Fruit fly (Drosophila melanogaster) whole organism, embryonic: ENCODE measurements around the gene CG34307.

Source experiments
- Abd-B ChIP-seq: fragments of 200-800 bp; sonication (Bioruptor generic); optimal IDR thresholded peaks from 2 replicates; lab custom pipeline; 2018; ENCODE audit warnings: missing biosample characterization, mild to moderate bottlenecking, missing genetic modification characterization, moderate library complexity
- Asciz ChIP-seq: fragments of 200-800 bp; sonication (Bioruptor generic); optimal IDR thresholded peaks from 2 replicates; lab custom pipeline; 2017; ENCODE audit warnings: missing biosample characterization, mild to moderate bottlenecking, missing genetic modification characterization, missing genetic modification reagents
- Atf-2 ChIP-seq: fragments of 200-800 bp; sonication (Bioruptor generic); optimal IDR thresholded peaks from 2 replicates; lab custom pipeline; 2016; ENCODE audit warnings: missing biosample characterization, missing genetic modification characterization
- Bteb2 ChIP-seq: fragments of 200-800 bp; sonication (Bioruptor generic); optimal IDR thresholded peaks from 2 replicates; lab custom pipeline; 2016; ENCODE audit warnings: missing biosample characterization, missing genetic modification characterization
- CG12391 ChIP-seq: fragments of 200-800 bp; sonication (Bioruptor generic); optimal IDR thresholded peaks from 3 replicates; lab custom pipeline; 2018; ENCODE audit warnings: missing biosample characterization, mild to moderate bottlenecking, missing genetic modification characterization, moderate library complexity
- CG12744 ChIP-seq: fragments of 200-800 bp; sonication (Bioruptor generic); optimal IDR thresholded peaks from 2 replicates; lab custom pipeline; 2016; ENCODE audit warnings: missing biosample characterization, missing genetic modification characterization
- CG13424 ChIP-seq: fragments of 200-800 bp; sonication (Bioruptor generic); optimal IDR thresholded peaks from 2 replicates; lab custom pipeline; 2019; ENCODE audit warnings: missing biosample characterization, mild to moderate bottlenecking, missing genetic modification characterization, moderate library complexity
- CG13775 ChIP-seq: fragments of 200-800 bp; sonication (Bioruptor generic); optimal IDR thresholded peaks from 3 replicates; lab custom pipeline; 2017; ENCODE audit warnings: missing biosample characterization, mild to moderate bottlenecking, missing genetic modification characterization
- CG14667 ChIP-seq: fragments of 200-800 bp; sonication (Bioruptor generic); IDR thresholded peaks from 2 replicates; pipeline ENCODE4 v1.3.6; 2022; ENCODE audit warnings: missing biosample characterization, missing genetic modification characterization
- CG18619 ChIP-seq: fragments of 200-800 bp; sonication (Bioruptor generic); optimal IDR thresholded peaks from 3 replicates; lab custom pipeline; 2017; ENCODE audit warnings: missing biosample characterization, mild to moderate bottlenecking, missing genetic modification characterization
- CG2116 ChIP-seq: fragments of 200-800 bp; sonication (Bioruptor generic); optimal IDR thresholded peaks from 3 replicates; lab custom pipeline; 2018; ENCODE audit warnings: missing biosample characterization, mild to moderate bottlenecking, missing genetic modification characterization
- CG2889 ChIP-seq: fragments of 200-800 bp; sonication (Bioruptor generic); IDR thresholded peaks from 3 replicates; pipeline ENCODE4 v1.3.6; 2022; ENCODE audit warnings: missing biosample characterization, missing genetic modification characterization
- CG3281 ChIP-seq: fragments of 200-800 bp; sonication (Bioruptor generic); optimal IDR thresholded peaks from 3 replicates; lab custom pipeline; 2017; ENCODE audit warnings: missing biosample characterization, mild to moderate bottlenecking, missing genetic modification characterization
- CG33557 ChIP-seq: fragments of 200-800 bp; sonication (Bioruptor generic); optimal IDR thresholded peaks from 2 replicates; lab custom pipeline; 2019; ENCODE audit warnings: missing biosample characterization, mild to moderate bottlenecking, missing genetic modification characterization, moderate library complexity
- CG3847 ChIP-seq: fragments of 200-800 bp; sonication (Bioruptor generic); IDR thresholded peaks from 2 replicates; pipeline ENCODE4 v1.3.6; 2022; ENCODE audit warnings: missing biosample characterization, missing genetic modification characterization
- CG7271 ChIP-seq: fragments of 200-800 bp; sonication (Bioruptor generic); optimal IDR thresholded peaks from 2 replicates; lab custom pipeline; 2018; ENCODE audit warnings: missing biosample characterization, mild to moderate bottlenecking, missing genetic modification characterization, moderate library complexity
- CG7357 ChIP-seq: fragments of 200-800 bp; sonication (Bioruptor generic); IDR thresholded peaks from 3 replicates; pipeline ENCODE4 v1.3.6; 2022; ENCODE audit warnings: missing biosample characterization, missing genetic modification characterization
- CG7745 ChIP-seq: fragments of 200-800 bp; sonication (Bioruptor generic); optimal IDR thresholded peaks from 2 replicates; lab custom pipeline; 2018; ENCODE audit warnings: missing biosample characterization, mild to moderate bottlenecking, missing genetic modification characterization, moderate library complexity
- CG8765 ChIP-seq: fragments of 200-800 bp; sonication (Bioruptor generic); IDR thresholded peaks from 2 replicates; pipeline ENCODE4 v1.3.6; 2022; ENCODE audit warnings: missing biosample characterization, missing genetic modification characterization
- CG9817 ChIP-seq: fragments of 200-800 bp; sonication (Bioruptor generic); optimal IDR thresholded peaks from 2 replicates; lab custom pipeline; 2018; ENCODE audit warnings: missing biosample characterization, mild to moderate bottlenecking, missing genetic modification characterization, moderate library complexity
- Camta ChIP-seq: fragments of 200-800 bp; sonication (Bioruptor generic); optimal IDR thresholded peaks from 2 replicates; lab custom pipeline; 2016; ENCODE audit warnings: missing biosample characterization, missing genetic modification characterization
- CkIIα-i1 ChIP-seq: fragments of 200-800 bp; sonication (Bioruptor generic); IDR thresholded peaks from 2 replicates; pipeline ENCODE4 v1.3.6; 2022; ENCODE audit warnings: missing biosample characterization, missing genetic modification characterization
- D19A ChIP-seq: fragments of 200-800 bp; optimal IDR thresholded peaks from 3 replicates; lab custom pipeline; 2019; ENCODE audit warnings: missing biosample characterization, mild to moderate bottlenecking, missing genetic modification characterization, moderate library complexity
- ERR ChIP-seq: fragments of 200-800 bp; sonication (Bioruptor generic); optimal IDR thresholded peaks from 2 replicates; lab custom pipeline; 2016; ENCODE audit warnings: missing biosample characterization, missing genetic modification characterization
- HLH4C ChIP-seq: fragments of 200-800 bp; sonication (Bioruptor generic); IDR thresholded peaks from 3 replicates; pipeline ENCODE4 v1.3.6; 2022; ENCODE audit warnings: missing biosample characterization, missing genetic modification characterization; ENCODE audit not compliant: partially characterized antibody
- Meics ChIP-seq: fragments of 200-800 bp; sonication (Bioruptor generic); optimal IDR thresholded peaks from 2 replicates; lab custom pipeline; 2017; ENCODE audit warnings: missing biosample characterization, mild to moderate bottlenecking, missing genetic modification characterization
- Ptx1 ChIP-seq: fragments of 200-800 bp; sonication (Bioruptor generic); IDR thresholded peaks from 2 replicates; pipeline ENCODE4 v1.3.6; 2022; ENCODE audit warnings: missing biosample characterization, missing genetic modification characterization
- ab ChIP-seq: fragments of 200-800 bp; sonication (Bioruptor generic); optimal IDR thresholded peaks from 2 replicates; lab custom pipeline; 2016; ENCODE audit warnings: missing biosample characterization, missing genetic modification characterization
- az2 ChIP-seq: fragments of 200-800 bp; sonication (Bioruptor generic); optimal IDR thresholded peaks from 3 replicates; lab custom pipeline; 2016; ENCODE audit warnings: missing biosample characterization, missing genetic modification characterization
- bbx ChIP-seq: fragments of 200-800 bp; sonication (Bioruptor generic); IDR thresholded peaks from 2 replicates; pipeline ENCODE4 v1.3.6; 2022; ENCODE audit warnings: missing biosample characterization, missing genetic modification characterization; ENCODE audit not compliant: partially characterized antibody
- bowl ChIP-seq: fragments of 200-800 bp; sonication (Bioruptor generic); IDR thresholded peaks from 2 replicates; pipeline ENCODE4 v1.3.6; 2022; ENCODE audit warnings: missing biosample characterization, missing genetic modification characterization
- crol ChIP-seq: fragments of 200-800 bp; sonication (Bioruptor generic); IDR thresholded peaks from 2 replicates; pipeline ENCODE4 v1.3.6; 2022; ENCODE audit warnings: missing biosample characterization, missing genetic modification characterization
- crp ChIP-seq, 2 experiments: fragments of 200-800 bp; sonication (Bioruptor generic); optimal IDR thresholded peaks; 2 replicates in 1 of 2; 3 replicates in 1 of 2; lab custom pipeline; 2017; ENCODE audit warnings: missing biosample characterization in 2 of 2, missing genetic modification characterization in 2 of 2, mild to moderate bottlenecking in 1 of 2, moderate library complexity in 1 of 2
- dan ChIP-seq: fragments of 200-800 bp; sonication (Bioruptor generic); IDR thresholded peaks from 2 replicates; pipeline ENCODE4 v1.3.6; 2022; ENCODE audit warnings: missing biosample characterization, missing genetic modification characterization
- eyg ChIP-seq: fragments of 200-800 bp; sonication (Bioruptor generic); optimal IDR thresholded peaks from 3 replicates; lab custom pipeline; 2016; ENCODE audit warnings: missing biosample characterization, missing genetic modification characterization
- gcm2 ChIP-seq: fragments of 200-800 bp; sonication (Bioruptor generic); optimal IDR thresholded peaks from 2 replicates; lab custom pipeline; 2016; ENCODE audit warnings: missing biosample characterization, missing genetic modification characterization
- kah ChIP-seq: fragments of 200-800 bp; sonication (Bioruptor generic); optimal IDR thresholded peaks from 2 replicates; lab custom pipeline; 2018; ENCODE audit warnings: missing biosample characterization, mild to moderate bottlenecking, missing genetic modification characterization
- nau ChIP-seq: fragments of 200-800 bp; sonication (Bioruptor generic); optimal IDR thresholded peaks from 3 replicates; lab custom pipeline; 2017; ENCODE audit warnings: missing biosample characterization, mild to moderate bottlenecking, missing genetic modification characterization, missing genetic modification reagents
- nerfin-1 ChIP-seq: fragments of 200-800 bp; sonication (Bioruptor generic); optimal IDR thresholded peaks from 3 replicates; lab custom pipeline; 2019; ENCODE audit warnings: missing biosample characterization, mild to moderate bottlenecking, missing genetic modification characterization, moderate library complexity
- oc ChIP-seq: fragments of 200-800 bp; sonication (Bioruptor generic); optimal IDR thresholded peaks from 2 replicates; lab custom pipeline; 2018; ENCODE audit warnings: missing biosample characterization, mild to moderate bottlenecking, missing genetic modification characterization, moderate library complexity
- peb ChIP-seq: fragments of 200-800 bp; sonication (Bioruptor generic); IDR thresholded peaks from 2 replicates; pipeline ENCODE4 v1.3.6; 2022; ENCODE audit warnings: missing biosample characterization, missing genetic modification characterization
- pita ChIP-seq: fragments of 200-800 bp; sonication (Bioruptor generic); optimal IDR thresholded peaks from 2 replicates; lab custom pipeline; 2017; ENCODE audit warnings: missing biosample characterization, mild to moderate bottlenecking, missing genetic modification characterization
- psq ChIP-seq: fragments of 200-800 bp; sonication (Bioruptor generic); optimal IDR thresholded peaks from 2 replicates; lab custom pipeline; 2017; ENCODE audit warnings: missing biosample characterization, missing genetic modification characterization
- pum ChIP-seq: fragments of 200-800 bp; sonication (Bioruptor generic); optimal IDR thresholded peaks from 2 replicates; lab custom pipeline; 2016; ENCODE audit warnings: missing biosample characterization, missing genetic modification characterization
- slp2 ChIP-seq: fragments of 200-800 bp; sonication (Bioruptor generic); optimal IDR thresholded peaks from 2 replicates; lab custom pipeline; 2016; ENCODE audit warnings: missing biosample characterization, missing genetic modification characterization
- sna ChIP-seq: fragments of 200-800 bp; sonication (Bioruptor generic); IDR thresholded peaks from 2 replicates; pipeline ENCODE4 v1.3.6; 2022; ENCODE audit warnings: missing biosample characterization, missing genetic modification characterization; ENCODE audit not compliant: partially characterized antibody
- sr ChIP-seq: fragments of 200-800 bp; sonication (Bioruptor generic); IDR thresholded peaks from 3 replicates; pipeline ENCODE4 v1.3.6; 2022; ENCODE audit warnings: missing biosample characterization, missing genetic modification characterization
- yki ChIP-seq: fragments of >200 bp; optimal IDR thresholded peaks from 3 replicates; lab custom pipeline; 2018

Gene CG34307

DNA sequence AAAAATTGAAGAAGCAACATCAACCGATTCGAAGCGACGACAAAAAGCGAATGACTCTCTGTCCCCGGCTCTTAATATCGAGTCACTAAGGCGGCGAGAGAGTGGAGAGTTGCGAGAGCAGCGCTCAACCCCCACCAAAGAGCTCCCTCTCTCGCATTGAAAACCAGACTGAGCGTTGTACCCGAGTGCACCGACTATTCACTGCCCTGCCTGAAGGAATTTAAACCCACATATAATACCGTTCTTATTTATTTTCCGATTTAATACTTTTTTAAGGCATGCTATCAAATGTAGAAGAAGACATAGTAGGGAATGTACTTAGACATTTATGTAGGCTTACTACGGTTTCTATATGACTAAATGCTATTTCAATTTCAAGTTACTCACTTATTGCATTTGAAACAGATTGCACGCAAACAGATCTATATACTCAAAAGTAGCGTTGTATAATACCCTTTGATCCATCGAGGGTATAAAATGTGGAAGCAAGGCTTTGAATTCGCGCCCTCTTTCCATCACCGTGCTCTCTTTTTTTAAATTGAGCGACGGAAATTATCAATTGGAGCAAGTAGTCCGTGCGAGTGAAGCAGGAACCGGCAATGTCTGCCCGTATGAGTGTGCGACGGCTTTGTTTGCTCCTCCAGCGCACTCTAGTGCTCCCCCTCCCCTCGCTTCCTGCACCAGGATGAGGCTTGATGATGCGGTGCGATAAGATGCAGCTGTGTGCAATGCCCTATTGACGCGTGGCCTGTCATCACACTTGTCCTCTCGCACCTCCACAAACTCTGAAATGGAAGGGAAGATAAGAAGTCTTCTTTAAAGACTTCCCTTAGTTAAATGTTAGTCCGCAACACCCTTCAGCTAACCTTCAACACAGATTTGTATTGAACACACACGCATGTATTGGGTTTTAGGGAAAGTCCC lies 10.0 kb upstream of the CG34307 start, which contains the start of gene mthl5 (continued):
- peak; percentile 78 for TF ChIP-seq nerfin-1 (tag; lab: Kevin White, UChicago)
- no peak for TF ChIP-seq CkIIα-i1
- TF ChIP-seq Bteb2, result peak; percentile 61
- 0 out of 3 replicates have a peak, but pooled peaks have one; percentile 13 for TF ChIP-seq HLH4C (GFP tag; lab: Robert Waterston, UW)
- peak; percentile 64 for TF ChIP-seq CG3281 (GFP tag; lab: Kevin White, UChicago)
- TF ChIP-seq CG14667 (GFP tag; lab: Robert Waterston, UW), result peak; percentile 64
- TF ChIP-seq ab (GFP tag; lab: Kevin White, UChicago), result peak; percentile 43
- TF ChIP-seq eyg, result no peak
- TF ChIP-seq Abd-B (GFP tag; lab: Kevin White, UChicago), result peak; percentile 86
- TF ChIP-seq CG8765, result peak; percentile 64
- TF ChIP-seq CG2889 (GFP tag; lab: Robert Waterston, UW), result no peak
- TF ChIP-seq gcm2 (GFP tag; lab: Kevin White, UChicago), result peak; percentile 70
- peak; percentile 32 for TF ChIP-seq CG12744 (GFP tag; lab: Kevin White, UChicago)
- peak; percentile 81 for TF ChIP-seq Camta (GFP tag; lab: Kevin White, UChicago)
- TF ChIP-seq CG33557 (GFP tag; lab: Kevin White, UChicago), result peak; percentile 81
- peak; percentile 84 for TF ChIP-seq Ptx1 (GFP tag; lab: Robert Waterston, UW)
- peak; percentile 79 for TF ChIP-seq Atf-2 (GFP tag; lab: Kevin White, UChicago)
- TF ChIP-seq CG18619 (GFP tag; lab: Kevin White, UChicago), result peak; percentile 63
- TF ChIP-seq CG9817 (tag; lab: Kevin White, UChicago), result peak; percentile 44
- TF ChIP-seq Meics (GFP tag; lab: Kevin White, UChicago), result peak; percentile 80
- peak; percentile 84 for TF ChIP-seq pum (GFP tag; lab: Kevin White, UChicago)
- TF ChIP-seq Asciz, result peak; percentile 59
- peak; percentile 56 for TF ChIP-seq ERR (GFP tag; lab: Kevin White, UChicago)
- no peak for TF ChIP-seq bbx (GFP tag; lab: Robert Waterston, UW)
- no peak for TF ChIP-seq pita (GFP tag; lab: Kevin White, UChicago)
- TF ChIP-seq yki (lab: Kevin White, UChicago), result peak; percentile 86
- TF ChIP-seq CG7745 (tag; lab: Kevin White, UChicago), result no peak
- peak; percentile 82 for TF ChIP-seq slp2 (GFP tag; lab: Kevin White, UChicago)
- TF ChIP-seq CG7357 (GFP tag; lab: Robert Waterston, UW), result peak; percentile 64; the same call in 1 of the 3 replicates
- TF ChIP-seq CG3847, result peak; percentile 63
- no peak for TF ChIP-seq CG7271 (tag; lab: Kevin White, UChicago)
- TF ChIP-seq bowl (GFP tag; lab: Robert Waterston, UW), result no peak; the same call in 1 of the 2 replicates
- peak; percentile 85 for TF ChIP-seq CG12391 (tag; lab: Kevin White, UChicago)
- peak; percentile 62 for TF ChIP-seq oc (tag; lab: Kevin White, UChicago)
- TF ChIP-seq peb, result peak; percentile 62
- TF ChIP-seq D19A (tag; lab: Kevin White, UChicago), result peak; percentile 100
- TF ChIP-seq az2 (GFP tag; lab: Kevin White, UChicago), result peak; percentile 81
- peak; percentile 55 for TF ChIP-seq kah
- peak; percentile 56 for TF ChIP-seq psq (GFP tag; lab: Kevin White, UChicago)
- peak in 1 of 2 experiments; percentile 36 for TF ChIP-seq crp (GFP tag; optimal IDR thresholded peaks at IDR 0.05; lab: Kevin White, UChicago)
- peak; percentile 62; the same call in 1 of the 2 replicates for TF ChIP-seq dan (GFP tag; lab: Robert Waterston, UW)
- TF ChIP-seq CG2116, result peak; percentile 22
- no peak; the same call in none of the 2 replicates for TF ChIP-seq sna
- 0 out of 3 replicates have a peak, but pooled peaks have one; percentile 48 for TF ChIP-seq sr (GFP tag; lab: Robert Waterston, UW)
- peak; percentile 76 for TF ChIP-seq CG13775 (GFP tag; lab: Kevin White, UChicago)
- peak; percentile 10; the same call in 1 of the 2 replicates for TF ChIP-seq crol (GFP tag; lab: Robert Waterston, UW)
- peak; percentile 81 for TF ChIP-seq CG13424
- TF ChIP-seq nau, result no peak
